Fruit fly (Drosophila melanogaster): ENCODE measurements around the gene Sap-r.

Gene Sap-r

dm6 chr3R:30874679-30875078 lies 14.2 kb downstream of the Sap-r start (continued):
- TF ChIP-seq esn (GFP tag; optimal IDR thresholded peaks at IDR 0.05) = no peak
- TF ChIP-seq CG16779 (tag; optimal IDR thresholded peaks at IDR 0.05) = no peak
- TF ChIP-seq cyc (GFP tag; optimal IDR thresholded peaks at IDR 0.05) = no peak
- TF ChIP-seq salr (GFP tag; optimal IDR thresholded peaks at IDR 0.05) = no peak
- TF ChIP-seq dsx (GFP tag; optimal IDR thresholded peaks at IDR 0.05; ENCODE audit: poor library complexity, severe bottlenecking) = no peak
- no peak for TF ChIP-seq Sox14 (GFP tag; optimal IDR thresholded peaks at IDR 0.05)
- no peak for TF ChIP-seq Hr38 (GFP tag; optimal IDR thresholded peaks at IDR 0.05)
- peak in 1 of 2 experiments; percentile 59 for TF ChIP-seq ss (GFP tag; optimal IDR thresholded peaks at IDR 0.05)
- TF ChIP-seq Ets21C (GFP tag; optimal IDR thresholded peaks at IDR 0.05) = no peak
- TF ChIP-seq CG9139 (GFP tag; optimal IDR thresholded peaks at IDR 0.05) = no peak
- no peak for TF ChIP-seq CG8319 (GFP tag; optimal IDR thresholded peaks at IDR 0.05)
- no peak for TF ChIP-seq topi (GFP tag; optimal IDR thresholded peaks at IDR 0.05)
- TF ChIP-seq Hr39 (GFP tag; optimal IDR thresholded peaks at IDR 0.05) = no peak
- no peak for TF ChIP-seq Sox102F (GFP tag; optimal IDR thresholded peaks at IDR 0.05)
- peak; percentile 7 for TF ChIP-seq Eip75B (GFP tag; optimal IDR thresholded peaks at IDR 0.05)
- no peak for TF ChIP-seq CG6792 (GFP tag; optimal IDR thresholded peaks at IDR 0.05)
- TF ChIP-seq net (GFP tag; optimal IDR thresholded peaks at IDR 0.05) = no peak
- TF ChIP-seq eg (GFP tag; IDR thresholded peaks at IDR 0.05) = peak; percentile 60; the same call in 1 of the 3 replicates
- no peak for TF ChIP-seq vri (GFP tag; optimal IDR thresholded peaks at IDR 0.05)

dm6 chr3R:30872301-30873044 lies 16.4 kb downstream of the Sap-r start, which contains the start of gene CG15545:
CG15545 (minus strand) TSS chr3R:30872351.
- no peak for TF ChIP-seq lz (GFP tag; optimal IDR thresholded peaks at IDR 0.05)
- TF ChIP-seq CG11762 (GFP tag; optimal IDR thresholded peaks at IDR 0.05; ENCODE audit: insufficient read depth) = no peak
- no peak for TF ChIP-seq Eip75B (GFP tag; optimal IDR thresholded peaks at IDR 0.05)
- TF ChIP-seq CG6276 (GFP tag; optimal IDR thresholded peaks at IDR 0.05) = peak; percentile 59
- no peak for TF ChIP-seq fd59A (GFP tag; optimal IDR thresholded peaks at IDR 0.05)
- TF ChIP-seq Eip78C (GFP tag) = peak; percentile 68
- TF ChIP-seq CG32006 (GFP tag; optimal IDR thresholded peaks at IDR 0.05) = peak; percentile 73
- no peak for TF ChIP-seq pdm3 (GFP tag; optimal IDR thresholded peaks at IDR 0.05)
- TF ChIP-seq CG10669 (GFP tag; optimal IDR thresholded peaks at IDR 0.05) = no peak
- TF ChIP-seq Hr4 (GFP tag; optimal IDR thresholded peaks at IDR 0.05) = peak; percentile 75
- TF ChIP-seq CG15336 (GFP tag; IDR thresholded peaks at IDR 0.05) = peak; percentile 34; the same call in 1 of the 2 replicates
- peak; percentile 24; the same call in 1 of the 3 replicates for TF ChIP-seq CG6163 (GFP tag; IDR thresholded peaks at IDR 0.05)
- no peak for TF ChIP-seq spab (GFP tag; optimal IDR thresholded peaks at IDR 0.05)
- TF ChIP-seq dac (GFP tag; optimal IDR thresholded peaks at IDR 0.05) = no peak
- TF ChIP-seq Sox102F (GFP tag; optimal IDR thresholded peaks at IDR 0.05) = no peak
- peak; percentile 44 for TF ChIP-seq Lpt (GFP tag; optimal IDR thresholded peaks at IDR 0.05)
- no peak for TF ChIP-seq Sox15 (GFP tag; optimal IDR thresholded peaks at IDR 0.05)
- TF ChIP-seq CG34406 (GFP tag; optimal IDR thresholded peaks at IDR 0.05) = no peak
- no peak for TF ChIP-seq Hr38 (GFP tag; optimal IDR thresholded peaks at IDR 0.05)
- TF ChIP-seq cyc (GFP tag; optimal IDR thresholded peaks at IDR 0.05) = no peak
- peak; percentile 48 for TF ChIP-seq CG4318 (GFP tag; optimal IDR thresholded peaks at IDR 0.05)
- no peak for TF ChIP-seq eg (GFP tag; IDR thresholded peaks at IDR 0.05)
- TF ChIP-seq CG6792 (GFP tag; optimal IDR thresholded peaks at IDR 0.05) = no peak
- TF ChIP-seq CG8632 (GFP tag; optimal IDR thresholded peaks at IDR 0.05) = no peak
- TF ChIP-seq Blimp-1 (GFP tag; optimal IDR thresholded peaks at IDR 0.05) = no peak
- no peak for TF ChIP-seq CG10631 (GFP tag; optimal IDR thresholded peaks at IDR 0.05)
- TF ChIP-seq OdsH (GFP tag; optimal IDR thresholded peaks at IDR 0.05) = no peak
- TF ChIP-seq fkh (GFP tag; optimal IDR thresholded peaks at IDR 0.05) = no peak
- no peak for TF ChIP-seq Met (GFP tag; optimal IDR thresholded peaks at IDR 0.05)
- TF ChIP-seq vri (GFP tag; optimal IDR thresholded peaks at IDR 0.05) = no peak
- TF ChIP-seq CG16779 (tag; optimal IDR thresholded peaks at IDR 0.05) = no peak
- TF ChIP-seq Smox (GFP tag; optimal IDR thresholded peaks at IDR 0.05) = no peak
- no peak for TF ChIP-seq ss (GFP tag; optimal IDR thresholded peaks at IDR 0.05)
- no peak for TF ChIP-seq dsx (GFP tag; optimal IDR thresholded peaks at IDR 0.05; ENCODE audit: poor library complexity, severe bottlenecking)
- no peak for TF ChIP-seq esn (GFP tag; optimal IDR thresholded peaks at IDR 0.05)
- TF ChIP-seq salr (GFP tag; optimal IDR thresholded peaks at IDR 0.05) = no peak
- TF ChIP-seq net (GFP tag; optimal IDR thresholded peaks at IDR 0.05) = no peak
- TF ChIP-seq CG11902 (GFP tag; optimal IDR thresholded peaks at IDR 0.05) = no peak
- peak; percentile 25 for TF ChIP-seq svp (GFP tag)
- TF ChIP-seq Ets96B (tag; optimal IDR thresholded peaks at IDR 0.05) = no peak
- TF ChIP-seq CG3032 (tag; optimal IDR thresholded peaks at IDR 0.05) = no peak

Data from whole organism, prepupa.